Fruit fly (Drosophila melanogaster) whole organism, prepupa: Measurements from ENCODE around the gene CG34354.

Experiments used
- CG1621 ChIP-seq: fragments of 200-800 bp; sonication (Bioruptor generic); optimal IDR thresholded peaks from 3 replicates; lab custom pipeline; 2018; ENCODE audit warnings: missing biosample characterization, mild to moderate bottlenecking, missing genetic modification characterization
- CG6276 ChIP-seq: fragments of 200-800 bp; sonication (Bioruptor generic); optimal IDR thresholded peaks from 2 replicates; lab custom pipeline; 2017; ENCODE audit warnings: missing biosample characterization, mild to moderate bottlenecking, missing genetic modification characterization
- CG8632 ChIP-seq: fragments of 200-800 bp; sonication (Bioruptor generic); optimal IDR thresholded peaks from 3 replicates; lab custom pipeline; 2016; ENCODE audit warnings: missing biosample characterization, missing genetic modification characterization
- Hr4 ChIP-seq: fragments of 200-800 bp; sonication (Bioruptor generic); optimal IDR thresholded peaks from 3 replicates; lab custom pipeline; 2016; ENCODE audit warnings: missing biosample characterization, missing genetic modification characterization
- Lpt ChIP-seq: fragments of 200-800 bp; sonication (Bioruptor generic); optimal IDR thresholded peaks from 3 replicates; lab custom pipeline; 2016; ENCODE audit warnings: missing biosample characterization, missing genetic modification characterization
- OdsH ChIP-seq: fragments of 200-800 bp; sonication (Bioruptor generic); optimal IDR thresholded peaks from 3 replicates; lab custom pipeline; 2016; ENCODE audit warnings: missing biosample characterization, missing genetic modification characterization
- dsx ChIP-seq: fragments of 200-800 bp; optimal IDR thresholded peaks from 3 replicates; lab custom pipeline; 2019; ENCODE audit warnings: missing biosample characterization, mild to moderate bottlenecking, missing genetic modification characterization, moderate library complexity; ENCODE audit not compliant: poor library complexity, severe bottlenecking
- fd85E ChIP-seq: fragments of 200-800 bp; sonication (Bioruptor generic); optimal IDR thresholded peaks from 3 replicates; lab custom pipeline; 2016; ENCODE audit warnings: missing biosample characterization, missing genetic modification characterization
- vri ChIP-seq: fragments of 200-800 bp; sonication (Bioruptor generic); optimal IDR thresholded peaks from 3 replicates; lab custom pipeline; 2016; ENCODE audit warnings: missing biosample characterization, mild to moderate bottlenecking, missing genetic modification characterization

DNA sequence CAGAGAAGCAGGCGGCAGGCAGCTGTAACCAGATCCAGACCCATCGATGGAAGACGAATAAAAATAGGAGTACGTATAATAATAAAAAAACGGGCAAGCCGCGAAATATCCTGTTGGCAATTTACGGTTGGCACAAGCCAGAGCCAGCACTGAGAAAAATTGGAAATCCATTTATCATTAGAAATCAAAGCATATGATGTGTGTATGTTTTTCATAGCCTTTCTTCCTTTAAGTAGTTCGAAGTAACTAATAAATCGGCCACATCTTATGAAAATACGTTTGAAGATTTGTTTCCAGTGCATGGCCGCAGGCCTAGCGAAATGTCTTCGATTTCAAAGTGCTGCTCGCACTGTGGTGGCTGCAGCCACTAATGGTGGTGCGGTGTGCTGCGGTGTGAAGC, 29.9 kb upstream of the CG34354 start:
- no peak for TF ChIP-seq Hr4 (GFP tag; lab: Kevin White, UChicago)
- no peak for TF ChIP-seq Lpt (GFP tag; lab: Kevin White, UChicago)
- TF ChIP-seq CG8632: no peak
- TF ChIP-seq vri (GFP tag; lab: Kevin White, UChicago): no peak
- peak; percentile 8 for TF ChIP-seq OdsH (GFP tag; lab: Kevin White, UChicago)
- TF ChIP-seq CG1621: no peak
- no peak for TF ChIP-seq CG6276
- no peak for TF ChIP-seq dsx
- no peak for TF ChIP-seq fd85E (GFP tag; lab: Kevin White, UChicago)
